Fruit fly (Drosophila melanogaster) whole organism, embryonic: ENCODE measurements around the gene CG34117.

Experiments
- ATbp ChIP-seq: fragments of 200-800 bp; sonication (Bioruptor generic); optimal IDR thresholded peaks from 2 replicates; lab custom pipeline; 2017; ENCODE audit warnings: missing biosample characterization, mild to moderate bottlenecking, missing genetic modification characterization, missing genetic modification reagents
- Awh ChIP-seq: fragments of 200-800 bp; sonication (Bioruptor generic); IDR thresholded peaks from 2 replicates; pipeline ENCODE4, ENCODE4 v1.3.6; 2022; ENCODE audit warnings: missing biosample characterization, missing genetic modification characterization
- CG10209 ChIP-seq: fragments of 200-800 bp; sonication (Bioruptor generic); optimal IDR thresholded peaks from 3 replicates; lab custom pipeline; 2017; ENCODE audit warnings: missing biosample characterization, mild to moderate bottlenecking, missing genetic modification characterization, missing genetic modification reagents
- CG15479 ChIP-seq: fragments of 200-800 bp; sonication (Bioruptor generic); optimal IDR thresholded peaks from 3 replicates; lab custom pipeline; 2019; ENCODE audit warnings: missing biosample characterization, mild to moderate bottlenecking, missing genetic modification characterization, moderate library complexity
- CG17359 ChIP-seq: fragments of 200-800 bp; sonication (Bioruptor generic); optimal IDR thresholded peaks from 3 replicates; lab custom pipeline; 2018; ENCODE audit warnings: missing biosample characterization, mild to moderate bottlenecking, missing genetic modification characterization, moderate library complexity
- CG17568 ChIP-seq: fragments of 200-800 bp; sonication (Bioruptor generic); optimal IDR thresholded peaks from 2 replicates; lab custom pipeline; 2018; ENCODE audit warnings: missing biosample characterization, mild to moderate bottlenecking, missing genetic modification characterization, moderate library complexity
- CG18262 ChIP-seq: fragments of 200-800 bp; optimal IDR thresholded peaks from 3 replicates; lab custom pipeline; 2019; ENCODE audit warnings: missing biosample characterization, mild to moderate bottlenecking, missing genetic modification characterization, moderate library complexity
- CG1832 ChIP-seq: fragments of 200-800 bp; sonication (Bioruptor generic); optimal IDR thresholded peaks from 2 replicates; lab custom pipeline; 2017; ENCODE audit warnings: missing biosample characterization, mild to moderate bottlenecking, missing genetic modification characterization, inconsistent platforms
- CG18599 ChIP-seq: fragments of 200-800 bp; sonication (Bioruptor generic); optimal IDR thresholded peaks from 3 replicates; lab custom pipeline; 2017; ENCODE audit warnings: missing biosample characterization, missing genetic modification characterization, mild to moderate bottlenecking, moderate library complexity, missing genetic modification reagents
- CG2199 ChIP-seq: fragments of 200-800 bp; sonication (Bioruptor generic); IDR thresholded peaks from 3 replicates; pipeline ENCODE4 v1.3.6; 2022; ENCODE audit warnings: missing biosample characterization, missing genetic modification characterization
- CG32532 ChIP-seq: fragments of 200-800 bp; sonication (Bioruptor generic); IDR thresholded peaks from 2 replicates; pipeline ENCODE4 v1.3.6; 2022; ENCODE audit warnings: missing biosample characterization, missing genetic modification characterization
- CG34422 ChIP-seq: fragments of 200-800 bp; sonication (Bioruptor generic); IDR thresholded peaks from 3 replicates; pipeline ENCODE4 v1.3.6; 2022; ENCODE audit warnings: missing biosample characterization, missing genetic modification characterization
- CG3995 ChIP-seq: fragments of 200-800 bp; sonication (Bioruptor generic); optimal IDR thresholded peaks from 3 replicates; lab custom pipeline; 2016; ENCODE audit warnings: missing biosample characterization, missing genetic modification characterization
- CG4360 ChIP-seq: fragments of 200-800 bp; sonication (Bioruptor generic); IDR thresholded peaks from 2 replicates; pipeline ENCODE4 v1.3.6; 2022; ENCODE audit warnings: missing biosample characterization, missing genetic modification characterization
- CG43689 ChIP-seq: fragments of 200-800 bp; sonication (Bioruptor generic); IDR thresholded peaks from 2 replicates; pipeline ENCODE4 v1.3.6; 2022; ENCODE audit warnings: missing biosample characterization, missing genetic modification characterization
- CG7357 ChIP-seq: fragments of 200-800 bp; sonication (Bioruptor generic); IDR thresholded peaks from 3 replicates; pipeline ENCODE4 v1.3.6; 2022; ENCODE audit warnings: missing biosample characterization, missing genetic modification characterization
- CG9817 ChIP-seq: fragments of 200-800 bp; sonication (Bioruptor generic); optimal IDR thresholded peaks from 2 replicates; lab custom pipeline; 2018; ENCODE audit warnings: missing biosample characterization, mild to moderate bottlenecking, missing genetic modification characterization, moderate library complexity
- Camta ChIP-seq: fragments of 200-800 bp; sonication (Bioruptor generic); optimal IDR thresholded peaks from 2 replicates; lab custom pipeline; 2016; ENCODE audit warnings: missing biosample characterization, missing genetic modification characterization
- D19A ChIP-seq: fragments of 200-800 bp; optimal IDR thresholded peaks from 3 replicates; lab custom pipeline; 2019; ENCODE audit warnings: missing biosample characterization, mild to moderate bottlenecking, missing genetic modification characterization, moderate library complexity
- D19B ChIP-seq: fragments of 200-800 bp; sonication (Bioruptor generic); optimal IDR thresholded peaks from 2 replicates; lab custom pipeline; 2017; ENCODE audit warnings: missing biosample characterization, mild to moderate bottlenecking, missing genetic modification characterization
- HLH4C ChIP-seq: fragments of 200-800 bp; sonication (Bioruptor generic); IDR thresholded peaks from 3 replicates; pipeline ENCODE4 v1.3.6; 2022; ENCODE audit warnings: missing biosample characterization, missing genetic modification characterization; ENCODE audit not compliant: partially characterized antibody
- Hr78 ChIP-seq, 2 experiments: fragments of 200-800 bp in 1 of 2; fragments of >200 bp in 1 of 2; sonication (Bioruptor generic) in 1 of 2; optimal IDR thresholded peaks; 2 replicates each; lab custom pipeline; 2017 to 2019; ENCODE audit warnings: missing biosample characterization in 2 of 2, missing genetic modification characterization in 2 of 2, mild to moderate bottlenecking in 1 of 2, moderate library complexity in 1 of 2
- Med ChIP-seq: fragments of 200-800 bp; sonication (Bioruptor generic); peaks from one replicate; lab custom pipeline; 2016; ENCODE audit warnings: missing biosample characterization, missing genetic modification characterization, mild to moderate bottlenecking, inconsistent platforms, moderate library complexity
- TFAM ChIP-seq: fragments of 200-800 bp; sonication (Bioruptor generic); optimal IDR thresholded peaks from 2 replicates; lab custom pipeline; 2017; ENCODE audit warnings: missing biosample characterization, missing genetic modification characterization, inconsistent platforms
- ase ChIP-seq: fragments of 200-800 bp; sonication (Bioruptor generic); IDR thresholded peaks from 3 replicates; pipeline ENCODE4 v1.3.6; 2022; ENCODE audit warnings: missing biosample characterization, missing genetic modification characterization
- bowl ChIP-seq: fragments of 200-800 bp; sonication (Bioruptor generic); IDR thresholded peaks from 2 replicates; pipeline ENCODE4 v1.3.6; 2022; ENCODE audit warnings: missing biosample characterization, missing genetic modification characterization
- cad ChIP-seq: fragments of >200 bp; optimal IDR thresholded peaks from 2 replicates; lab custom pipeline; 2017; ENCODE audit warnings: missing biosample characterization, missing genetic modification characterization
- lmd ChIP-seq: fragments of 200-800 bp; sonication (Bioruptor generic); IDR thresholded peaks from 2 replicates; pipeline ENCODE4 v1.3.6; 2022; ENCODE audit warnings: missing biosample characterization, missing genetic modification characterization
- luna ChIP-seq: fragments of 200-800 bp; sonication (Bioruptor generic); optimal IDR thresholded peaks from 2 replicates; lab custom pipeline; 2016; ENCODE audit warnings: missing biosample characterization, missing genetic modification characterization
- prd ChIP-seq, 3 experiments: fragments of >200 bp in 2 of 3; fragments of 200-800 bp in 1 of 3; sonication (Bioruptor generic) in 1 of 3; optimal IDR thresholded peaks in 2 of 3; IDR thresholded peaks in 1 of 3; 2 replicates in 2 of 3; 3 replicates in 1 of 3; pipeline versions ENCODE4 v1.3.6 to Lab custom; 2017 to 2022; ENCODE audit warnings: missing biosample characterization in 1 of 3, missing genetic modification characterization in 1 of 3
- pzg ChIP-seq: fragments of 200-800 bp; sonication (Bioruptor generic); optimal IDR thresholded peaks from 3 replicates; lab custom pipeline; 2018; ENCODE audit warnings: missing biosample characterization, mild to moderate bottlenecking, missing genetic modification characterization, moderate library complexity
- scrt ChIP-seq: fragments of 200-800 bp; sonication (Bioruptor generic); optimal IDR thresholded peaks from 2 replicates; lab custom pipeline; 2018; ENCODE audit warnings: missing biosample characterization, mild to moderate bottlenecking, missing genetic modification characterization, moderate library complexity
- sens ChIP-seq: fragments of 200-800 bp; sonication (Bioruptor generic); peaks from one replicate; lab custom pipeline; 2016; ENCODE audit warnings: missing biosample characterization, missing genetic modification characterization
- sens-2 ChIP-seq: fragments of 200-800 bp; sonication (Bioruptor generic); IDR thresholded peaks from 2 replicates; pipeline ENCODE4 v1.3.6; 2022; ENCODE audit warnings: missing biosample characterization, missing genetic modification characterization
- sisA ChIP-seq: fragments of 200-800 bp; sonication (Bioruptor generic); IDR thresholded peaks from 2 replicates; pipeline ENCODE4 v1.3.6; 2022; ENCODE audit warnings: missing biosample characterization, missing genetic modification characterization
- tll ChIP-seq, 2 experiments: fragments of 200-800 bp in 1 of 2; fragments of >200 bp in 1 of 2; sonication (Bioruptor generic) in 1 of 2; optimal IDR thresholded peaks; 2 replicates each; lab custom pipeline; 2017 to 2019; ENCODE audit warnings: missing biosample characterization in 2 of 2, missing genetic modification characterization in 2 of 2, mild to moderate bottlenecking in 1 of 2, moderate library complexity in 1 of 2
- ttk ChIP-seq: fragments of 200-800 bp; sonication (Bioruptor generic); IDR thresholded peaks from 2 replicates; pipeline ENCODE4 v2.1.2; 2022; ENCODE audit warnings: missing biosample characterization, missing genetic modification characterization
- zen ChIP-seq: fragments of 200-800 bp; sonication (Bioruptor generic); optimal IDR thresholded peaks from 3 replicates; lab custom pipeline; 2018; ENCODE audit warnings: missing biosample characterization, mild to moderate bottlenecking, missing genetic modification characterization, moderate library complexity

CG34117 gene

dm6 chr3R:9401127-9401603 is 1.3 kb upstream of the CG34117 start, which contains the start of the genes RpL34b and CG8132 (continued):
- TF ChIP-seq bowl (GFP tag; lab: Robert Waterston, UW), result peak; percentile 81
- peak; percentile 96 for TF ChIP-seq sisA (GFP tag; lab: Robert Waterston, UW)
- TF ChIP-seq CG18262, result peak; percentile 94
- no peak for TF ChIP-seq CG1832 (GFP tag; lab: Kevin White, UChicago)
- peak; percentile 80 for TF ChIP-seq CG3995 (GFP tag; lab: Kevin White, UChicago)
- peak; percentile 97 for TF ChIP-seq pzg

- TF ChIP-seq CG17359 (tag; lab: Kevin White, UChicago) (no peak), CG10209 (GFP tag; lab: Kevin White, UChicago) (no peak), tll (GFP tag; optimal IDR thresholded peaks at IDR 0.05; lab: Kevin White, UChicago) (peak in 1 of 2 experiments; percentile 67), CG7357 (GFP tag; lab: Robert Waterston, UW) (no peak), sens-2 (no peak), lmd (GFP tag; lab: Robert Waterston, UW) (no peak), ATbp (GFP tag; lab: Kevin White, UChicago) (no peak), zen (tag; lab: Kevin White, UChicago) (peak; percentile 58), Med (GFP tag; lab: Kevin White, UChicago) (no peak), CG15479 (peak; percentile 5), Hr78 (GFP tag; optimal IDR thresholded peaks at IDR 0.05; lab: Kevin White, UChicago) (no peak), CG2199 (no peak), D19B (no peak), Awh (GFP tag; lab: Robert Waterston, UW) (no peak), CG18599 (GFP tag; lab: Kevin White, UChicago) (no peak), cad (peak; percentile 43)
These were observed 779 bp downstream of the CG34117 start for dm6 chr3R:9399074-9399473.

- TF ChIP-seq HLH4C (GFP tag; lab: Robert Waterston, UW), result no peak
- no peak for TF ChIP-seq luna
- TF ChIP-seq ase (GFP tag; lab: Robert Waterston, UW), result no peak
- TF ChIP-seq TFAM (GFP tag; lab: Kevin White, UChicago), result no peak
These were observed 2.0 kb downstream of the CG34117 start, which contains the start of gene Or85f for dm6 chr3R:9397890-9398289. TSS of gene Or85f (plus strand) at chr3R:9398190.

- TF ChIP-seq ttk (GFP tag; lab: Robert Waterston, UW) (no peak), CG17568 (GFP tag; lab: Kevin White, UChicago) (no peak), CG43689 (0 out of 2 replicates have a peak, but pooled peaks have one; percentile 6), prd (optimal IDR thresholded peaks at IDR 0.05; lab: Kevin White, UChicago) (no peak), prd (GFP tag; IDR thresholded peaks at IDR 0.05; lab: Robert Waterston, UW) (0 out of 3 replicates have a peak, but pooled peaks have one; percentile 7), Camta (GFP tag; lab: Kevin White, UChicago) (no peak), Med (GFP tag; lab: Kevin White, UChicago) (peak; percentile 69), scrt (GFP tag; lab: Kevin White, UChicago) (peak; percentile 53), D19A (peak; percentile 11), CG32532 (no peak), CG34422 (0 out of 3 replicates have a peak, but pooled peaks have one; percentile 17), CG2199 (peak; percentile 57; the same call in 1 of the 3 replicates), CG4360 (GFP tag; lab: Robert Waterston, UW) (0 out of 2 replicates have a peak, but pooled peaks have one; percentile 11), sens (GFP tag; lab: Kevin White, UChicago) (peak; percentile 48), CG9817 (tag; lab: Kevin White, UChicago) (no peak)
These were observed 3.9 kb downstream of the CG34117 start for dm6 chr3R:9395998-9396397.
